Fruit fly (Drosophila melanogaster): Measurements from ENCODE around the gene CG7453.

CG7453 gene

DNA sequence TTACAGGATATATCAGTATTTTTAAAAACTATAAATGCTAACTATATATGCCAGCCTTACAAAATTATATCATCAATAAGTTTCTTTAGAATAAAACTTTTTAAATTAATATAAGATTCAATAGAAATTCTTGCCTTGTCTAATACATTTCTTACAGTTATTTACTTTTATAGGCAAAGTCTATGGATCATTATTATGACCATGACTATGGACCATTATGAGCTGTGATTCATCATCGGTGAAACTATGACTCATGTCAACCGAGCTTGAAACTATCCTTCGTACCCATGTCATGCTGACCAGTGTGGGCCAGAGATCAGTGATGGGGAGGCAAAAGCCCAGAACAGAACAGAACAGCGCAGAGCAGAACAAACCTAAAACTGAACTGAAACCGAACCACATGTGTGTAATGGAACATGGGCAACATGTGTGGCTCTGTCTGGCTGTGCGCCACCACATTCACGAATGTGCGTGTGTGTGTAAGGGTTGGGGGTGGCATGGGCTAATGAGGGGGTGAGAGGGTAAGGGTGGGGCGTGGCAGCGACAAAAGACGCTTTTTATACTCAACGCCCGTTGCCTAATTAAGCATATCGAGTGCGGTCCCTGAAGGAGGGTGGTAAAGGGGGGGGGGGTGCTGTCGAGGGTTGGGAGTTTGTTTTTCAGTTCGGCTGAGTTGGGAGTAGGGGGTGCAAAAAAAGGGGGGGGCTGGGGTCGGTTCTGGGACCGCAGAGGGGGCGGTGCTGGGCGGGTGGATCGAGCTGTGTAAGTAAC lies 21.3 kb upstream of the CG7453 start:
- TF ChIP-seq CG17801 (GFP tag; optimal IDR thresholded peaks at IDR 0.05; ENCODE audit: partially characterized antibody), result no peak

DNA sequence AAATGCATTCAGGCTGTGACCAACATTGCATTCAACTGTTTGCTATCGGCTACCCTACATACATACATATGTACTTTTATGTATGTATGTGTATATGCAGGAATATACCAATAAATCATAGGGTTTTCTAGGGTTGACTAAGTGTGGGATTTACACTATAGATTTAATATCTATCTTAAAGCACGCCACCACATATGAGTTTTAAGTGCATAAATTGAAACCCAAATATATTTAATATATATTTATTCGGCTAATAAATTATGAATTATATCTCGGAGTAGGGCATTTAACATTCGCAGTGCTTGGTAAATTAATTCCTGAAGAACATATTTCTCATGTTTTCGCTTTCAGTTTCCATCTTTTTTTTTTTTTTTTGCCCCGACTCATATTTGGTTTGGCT lies 20.0 kb upstream of the CG7453 start:
- TF ChIP-seq CG17801 (GFP tag; optimal IDR thresholded peaks at IDR 0.05; ENCODE audit: partially characterized antibody), result no peak

DNA sequence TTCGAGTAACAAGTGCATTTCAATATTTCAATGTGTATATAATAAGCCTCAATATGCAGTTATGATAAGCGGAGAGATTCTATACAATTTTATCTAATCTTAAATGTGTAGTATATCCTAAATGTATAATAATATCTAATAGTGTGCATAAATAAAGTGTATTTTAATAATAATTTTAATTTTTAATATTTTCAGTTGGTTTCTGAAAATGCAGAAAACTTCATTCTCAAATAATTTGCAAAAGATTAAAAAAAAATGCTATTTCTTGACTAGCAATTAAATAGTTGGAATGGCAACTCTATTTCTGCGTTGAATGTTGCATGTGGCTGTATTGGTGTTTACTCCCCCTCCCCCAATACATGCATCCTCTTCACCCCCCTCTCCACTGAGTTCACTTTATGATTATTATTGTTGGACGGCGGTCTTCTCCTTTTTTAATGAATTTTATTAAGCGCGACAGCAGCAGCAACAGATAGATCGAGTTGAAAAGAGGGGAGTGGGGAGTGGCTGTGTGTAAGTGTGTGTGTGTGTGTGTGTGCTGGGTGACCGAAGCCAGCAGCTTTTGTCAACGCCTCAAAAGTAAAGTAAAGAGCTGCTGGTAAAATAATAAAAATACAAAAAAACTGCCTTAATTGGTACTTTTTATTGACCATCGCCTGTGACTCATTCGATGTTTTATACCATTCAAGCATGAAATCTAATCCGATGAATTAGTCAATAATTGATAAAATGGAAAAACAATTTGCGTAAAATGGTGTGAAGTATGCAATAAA lies 19.2 kb upstream of the CG7453 start:
- TF ChIP-seq CG17801 (GFP tag; optimal IDR thresholded peaks at IDR 0.05; ENCODE audit: partially characterized antibody), result no peak

DNA sequence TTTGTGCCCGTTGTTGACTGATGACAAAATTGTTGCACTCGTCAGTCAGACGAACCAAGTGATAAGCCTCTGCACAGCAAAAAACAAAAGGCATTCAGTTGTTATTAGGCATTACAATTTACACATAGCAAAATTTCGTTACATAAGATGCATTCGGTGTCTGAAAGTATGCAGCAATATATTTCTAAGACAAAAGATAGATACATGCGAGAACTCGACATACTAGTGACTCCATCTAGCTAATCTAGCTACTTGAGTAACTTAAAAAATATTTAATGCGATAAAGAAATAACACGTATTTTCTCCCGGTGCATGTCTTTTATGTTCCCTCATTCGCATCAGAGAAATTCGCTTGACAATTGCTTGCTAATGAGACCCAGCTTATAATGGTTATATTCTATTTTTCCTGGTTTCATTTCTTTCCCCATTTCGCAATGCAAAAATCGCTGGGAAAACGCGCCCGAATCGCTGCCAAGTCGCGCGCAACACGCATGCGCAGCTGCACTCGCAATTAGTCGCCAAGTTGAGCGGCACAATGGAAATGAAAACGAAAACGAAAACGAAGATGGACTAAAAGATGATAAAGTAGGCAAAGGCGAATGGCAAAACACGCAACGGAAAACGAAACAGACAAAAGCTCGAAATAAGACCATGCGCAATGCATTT lies 17.6 kb upstream of the CG7453 start:
- no peak for TF ChIP-seq CG17801 (GFP tag; optimal IDR thresholded peaks at IDR 0.05; ENCODE audit: partially characterized antibody)

DNA sequence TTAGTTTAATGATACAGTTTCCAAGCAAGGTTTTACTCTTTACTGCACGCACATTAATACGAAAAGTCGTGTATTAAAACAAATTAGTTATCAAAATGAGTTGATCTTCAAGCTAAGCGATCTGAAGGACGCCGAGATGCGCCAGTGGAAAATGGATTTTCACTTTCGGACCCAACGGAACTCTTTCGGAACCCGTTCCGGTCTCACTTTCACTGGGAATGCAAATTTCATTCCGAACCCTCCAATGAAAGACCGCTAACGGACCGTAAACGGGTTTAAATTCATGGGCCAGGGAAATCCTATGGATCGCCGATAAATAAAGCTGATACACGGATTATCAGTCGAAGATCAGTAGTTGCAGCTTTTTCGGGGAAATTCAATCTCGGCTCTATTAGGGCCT lies 16.5 kb upstream of the CG7453 start:
- TF ChIP-seq CG17801 (GFP tag; optimal IDR thresholded peaks at IDR 0.05; ENCODE audit: partially characterized antibody), result no peak

DNA sequence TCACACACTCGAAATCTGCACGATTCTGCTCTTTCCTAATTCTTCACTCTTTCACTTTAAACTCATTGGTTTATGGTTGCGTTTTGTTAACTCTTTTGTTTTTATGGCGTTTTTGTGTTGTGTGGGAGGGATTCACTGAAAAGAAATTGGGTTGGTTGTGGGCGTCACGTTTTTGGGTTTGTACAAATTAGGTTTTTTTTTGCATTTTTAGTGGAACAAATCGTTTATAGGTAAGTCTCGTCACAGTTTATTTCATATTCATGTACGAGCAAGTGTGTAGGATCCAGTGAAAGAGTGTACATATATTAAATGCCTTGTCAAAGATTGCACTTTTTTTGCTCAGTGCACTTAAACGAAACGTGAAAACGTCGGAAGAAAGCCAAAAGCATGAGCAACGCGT lies 15.2 kb upstream of the CG7453 start:
- TF ChIP-seq CG17801 (GFP tag; optimal IDR thresholded peaks at IDR 0.05; ENCODE audit: partially characterized antibody), result no peak

DNA sequence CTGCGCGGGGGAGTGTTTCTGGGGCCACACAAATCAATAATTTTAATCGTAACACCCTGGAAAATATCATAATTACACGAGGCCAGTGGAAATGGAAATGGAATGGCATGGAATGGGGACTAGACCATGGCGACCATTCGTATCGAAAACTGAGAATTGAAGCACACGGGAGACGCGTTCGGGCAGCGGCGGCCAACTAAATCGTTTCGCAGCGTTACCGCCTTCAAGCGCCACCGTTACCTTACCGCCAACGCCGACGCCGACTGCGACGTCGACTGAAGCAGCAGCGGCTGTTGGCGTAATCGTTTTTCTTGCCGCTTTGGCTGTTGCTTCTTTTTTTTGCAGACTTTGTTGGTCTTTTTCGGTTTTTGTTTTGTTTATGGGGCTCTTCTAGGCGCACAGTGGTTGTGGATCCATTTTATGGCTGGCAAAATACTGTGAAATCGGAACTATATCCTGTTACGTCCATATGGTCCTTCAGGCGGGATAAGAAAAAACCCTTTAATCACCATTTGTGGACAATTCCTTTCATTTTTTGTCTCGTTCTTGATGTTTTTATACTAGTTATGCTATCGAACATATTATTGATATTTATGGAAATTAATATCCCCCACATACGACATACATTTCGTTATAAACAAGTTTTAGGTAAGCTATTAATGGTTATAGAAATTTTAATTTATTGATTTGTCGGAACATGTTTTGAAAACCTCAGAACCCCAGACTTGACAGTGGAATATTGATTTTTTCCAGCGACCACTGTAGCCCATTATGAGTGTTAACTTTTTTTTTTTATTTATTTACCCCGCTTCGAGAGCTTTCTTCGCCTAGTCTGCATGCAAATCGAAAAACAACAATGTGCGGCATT lies 14.6 kb upstream of the CG7453 start:
- peak; percentile 98 for TF ChIP-seq CG17801 (GFP tag; optimal IDR thresholded peaks at IDR 0.05; ENCODE audit: partially characterized antibody)

DNA sequence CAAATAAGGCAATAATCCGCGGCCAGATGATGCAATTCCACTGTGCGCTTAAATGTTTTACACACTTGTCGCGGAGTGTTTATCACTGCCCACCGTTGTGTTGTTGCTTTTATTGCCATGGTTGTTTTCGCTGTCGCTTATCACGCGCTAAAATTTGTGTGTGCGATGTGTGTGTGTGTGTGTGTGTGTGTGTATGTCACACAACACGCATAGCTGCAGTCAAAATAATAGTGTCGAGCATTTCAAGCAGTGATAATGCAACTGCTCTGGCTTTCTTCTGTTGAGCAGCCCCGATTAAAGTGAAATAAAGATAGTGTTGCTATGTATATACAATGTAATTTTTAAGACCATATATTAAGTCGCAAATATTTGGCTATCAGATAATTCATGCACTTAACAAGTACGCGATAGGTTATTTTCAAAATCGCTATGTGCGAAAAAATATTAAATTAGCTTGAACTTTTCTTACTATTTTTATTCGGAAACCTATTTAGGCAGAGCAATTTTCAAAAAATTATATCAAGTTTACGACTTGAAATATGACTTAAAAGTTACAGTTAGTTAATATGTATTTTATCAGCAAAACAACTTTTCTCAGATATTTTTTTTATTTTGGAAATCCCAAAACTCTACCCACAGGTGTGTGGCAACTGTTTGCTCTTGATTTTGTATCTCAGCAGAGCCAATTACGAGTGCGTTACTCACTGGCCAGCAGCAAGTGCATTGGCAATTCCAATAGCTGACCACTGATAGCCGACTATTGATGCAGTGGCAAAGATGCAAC lies 13.6 kb upstream of the CG7453 start:
- TF ChIP-seq CG17801 (GFP tag; optimal IDR thresholded peaks at IDR 0.05; ENCODE audit: partially characterized antibody), result peak; percentile 16

DNA sequence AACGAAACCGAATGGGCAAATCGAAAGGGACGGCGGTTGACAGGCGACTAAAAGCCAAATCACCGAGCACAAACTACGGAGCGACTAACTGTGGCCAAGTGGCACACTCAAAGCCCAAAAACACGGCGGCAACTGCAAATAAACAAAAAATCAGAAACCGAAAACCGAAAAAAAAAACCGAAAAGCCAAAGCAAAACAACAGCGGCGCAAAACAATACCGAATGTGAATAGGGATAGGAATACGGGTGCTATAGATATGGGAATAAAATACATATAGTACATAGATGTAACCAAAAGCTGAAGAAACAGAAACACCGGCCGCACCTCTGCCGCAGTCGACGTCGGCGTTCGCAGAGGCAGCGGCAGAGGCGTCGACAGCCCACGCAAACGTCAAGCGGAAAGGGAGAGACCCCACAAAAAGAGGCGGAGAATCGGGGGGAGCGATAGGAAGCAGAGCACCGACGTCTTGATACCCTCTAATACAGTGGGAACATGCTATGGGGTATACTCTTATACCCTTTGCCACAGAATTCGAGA lies 12.9 kb upstream of the CG7453 start, which contains the start of gene RhoGAP18B:
Gene RhoGAP18B, minus strand, starts transcription at position 51 of the 537 bp plus-strand sequence.
- TF ChIP-seq CG17801 (GFP tag; optimal IDR thresholded peaks at IDR 0.05; ENCODE audit: partially characterized antibody), result no peak

DNA sequence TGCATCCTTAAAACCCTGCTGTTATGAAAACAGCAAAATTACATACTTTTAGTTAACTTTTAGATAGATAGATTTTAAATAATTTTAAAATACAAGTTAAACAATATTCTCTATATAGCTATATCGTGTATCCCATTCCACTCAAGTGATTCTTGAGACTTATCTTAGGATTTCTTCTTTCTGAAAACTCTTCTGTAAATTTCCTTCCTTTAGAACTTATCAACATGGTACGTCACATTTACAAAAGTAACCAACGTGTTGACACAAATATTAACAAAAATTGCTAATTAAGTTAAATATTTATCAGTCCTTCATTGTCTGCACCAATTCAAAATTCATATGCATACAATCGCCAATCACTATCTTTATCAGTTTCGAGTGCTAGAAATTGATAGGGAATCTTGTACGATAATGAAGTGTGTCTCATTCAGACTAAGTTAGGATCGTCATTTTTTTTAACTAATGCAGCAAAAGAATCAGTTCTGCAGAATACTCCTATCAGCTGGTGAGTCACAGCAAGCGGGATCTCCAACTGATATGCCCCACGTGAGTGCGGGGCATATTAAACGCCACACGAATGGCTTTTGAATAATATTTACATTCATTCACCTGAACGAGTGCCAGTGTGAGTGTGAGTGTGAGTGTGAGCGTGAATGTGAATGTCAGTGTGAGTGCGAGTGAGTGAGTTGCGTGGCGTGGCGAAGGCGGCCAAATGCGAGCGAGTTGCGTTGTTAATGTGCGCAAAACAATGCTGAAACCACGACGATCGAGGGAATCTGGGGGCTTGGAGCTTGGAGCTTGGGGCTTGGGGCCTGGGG lies 12.2 kb upstream of the CG7453 start:
- TF ChIP-seq CG17801 (GFP tag; optimal IDR thresholded peaks at IDR 0.05; ENCODE audit: partially characterized antibody), result no peak

DNA sequence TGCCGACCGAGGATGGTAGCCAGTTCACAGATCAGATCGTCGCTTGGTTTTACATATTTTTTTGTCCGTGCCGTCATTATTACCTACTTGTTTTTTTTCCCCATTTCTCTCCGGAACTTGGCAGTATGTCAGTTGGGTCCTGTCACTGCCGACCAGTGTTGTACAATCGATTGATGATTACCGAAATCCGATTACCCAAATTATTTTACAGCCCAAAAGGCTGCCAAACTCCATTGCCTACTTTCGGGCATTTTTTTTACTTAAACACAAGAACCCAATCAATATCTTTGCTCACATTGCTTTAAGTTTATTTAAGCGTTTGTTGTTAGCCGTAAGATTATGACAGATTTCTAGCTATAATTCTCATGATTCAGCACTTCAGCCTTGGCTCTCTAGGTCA lies 9.2 kb upstream of the CG7453 start, which contains the start of gene Inx5:
Gene Inx5, minus strand, starts transcription at position 93 of the 400 bp plus-strand sequence.
- TF ChIP-seq CG17801 (GFP tag; optimal IDR thresholded peaks at IDR 0.05; ENCODE audit: partially characterized antibody), result no peak

DNA sequence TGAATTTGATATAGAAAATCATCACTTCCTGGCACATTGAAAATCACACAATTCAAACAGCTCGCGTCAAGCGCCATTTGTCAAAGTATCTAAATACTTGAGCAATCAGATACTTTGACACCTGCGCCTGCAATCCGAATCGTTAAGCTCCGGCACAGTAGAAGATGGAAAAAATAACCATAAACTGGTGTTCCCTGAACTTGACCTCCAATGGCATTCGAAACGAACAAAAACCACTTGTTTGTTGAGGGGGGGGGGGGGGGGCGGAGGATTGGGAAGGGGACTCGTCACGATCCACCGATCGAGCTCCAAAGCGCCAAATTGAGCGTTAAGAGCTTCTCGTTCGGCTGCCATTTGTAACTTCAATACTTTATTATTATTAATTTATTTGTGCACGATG lies 8.0 kb upstream of the CG7453 start:
- no peak for TF ChIP-seq CG17801 (GFP tag; optimal IDR thresholded peaks at IDR 0.05; ENCODE audit: partially characterized antibody)

DNA sequence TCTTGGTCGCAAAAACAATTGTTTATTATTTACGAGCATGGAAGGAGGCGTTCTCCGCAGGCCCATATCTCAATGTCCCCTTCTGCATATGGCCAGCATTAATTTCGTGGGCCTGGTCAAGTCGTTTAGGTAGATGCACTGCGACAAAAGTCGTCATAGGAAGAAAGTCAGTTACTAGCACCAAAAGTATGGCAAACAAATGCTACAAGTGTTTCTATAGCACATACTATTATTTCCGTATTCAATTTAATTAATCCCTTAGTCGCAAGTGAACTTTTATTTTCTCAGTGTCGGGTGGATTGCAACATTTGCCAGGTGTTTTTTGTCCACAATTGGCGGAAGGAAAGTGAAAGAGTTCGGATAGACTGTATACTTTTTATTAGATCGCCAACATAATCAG lies 7.0 kb upstream of the CG7453 start:
- TF ChIP-seq CG17801 (GFP tag; optimal IDR thresholded peaks at IDR 0.05; ENCODE audit: partially characterized antibody), result no peak
